Fruit fly (Drosophila melanogaster) whole organism, embryonic: ENCODE measurements around the gene nesd.

Experiments used
- CG10147 ChIP-seq: fragments of 200-800 bp; sonication (Bioruptor generic); optimal IDR thresholded peaks from 2 replicates; lab custom pipeline; 2019; ENCODE audit warnings: missing biosample characterization, mild to moderate bottlenecking, missing genetic modification characterization, moderate library complexity
- CG10462 ChIP-seq: fragments of 200-800 bp; sonication (Bioruptor generic); optimal IDR thresholded peaks from 2 replicates; lab custom pipeline; 2016; ENCODE audit warnings: missing biosample characterization, missing genetic modification characterization
- CG11456 ChIP-seq: fragments of 200-800 bp; sonication (Bioruptor generic); IDR thresholded peaks from 3 replicates; pipeline ENCODE4 v1.3.6; 2022; ENCODE audit warnings: missing biosample characterization, missing genetic modification characterization
- CG13894 ChIP-seq: fragments of 200-800 bp; sonication (Bioruptor generic); optimal IDR thresholded peaks from 3 replicates; lab custom pipeline; 2018; ENCODE audit warnings: missing biosample characterization, mild to moderate bottlenecking, missing genetic modification characterization, moderate library complexity
- CG15601 ChIP-seq: fragments of 200-800 bp; sonication (Bioruptor generic); optimal IDR thresholded peaks from 3 replicates; lab custom pipeline; 2019; ENCODE audit warnings: missing biosample characterization, mild to moderate bottlenecking, missing genetic modification characterization, moderate library complexity
- CG1647 ChIP-seq: fragments of 200-800 bp; sonication (Bioruptor generic); optimal IDR thresholded peaks from 3 replicates; lab custom pipeline; 2016; ENCODE audit warnings: missing biosample characterization, missing genetic modification characterization
- CG18011 ChIP-seq: fragments of 200-800 bp; sonication (Bioruptor generic); optimal IDR thresholded peaks from 2 replicates; lab custom pipeline; 2017; ENCODE audit warnings: missing biosample characterization, missing genetic modification characterization, mild to moderate bottlenecking, moderate library complexity, missing genotype
- CG2199 ChIP-seq: fragments of 200-800 bp; sonication (Bioruptor generic); IDR thresholded peaks from 3 replicates; pipeline ENCODE4 v1.3.6; 2022; ENCODE audit warnings: missing biosample characterization, missing genetic modification characterization
- CG3163 ChIP-seq: fragments of 200-800 bp; sonication (Bioruptor generic); optimal IDR thresholded peaks from 3 replicates; lab custom pipeline; 2016; ENCODE audit warnings: missing biosample characterization, missing genetic modification characterization
- CG33557 ChIP-seq: fragments of 200-800 bp; sonication (Bioruptor generic); optimal IDR thresholded peaks from 2 replicates; lab custom pipeline; 2019; ENCODE audit warnings: missing biosample characterization, mild to moderate bottlenecking, missing genetic modification characterization, moderate library complexity
- CG3407 ChIP-seq: fragments of 200-800 bp; sonication (Bioruptor generic); optimal IDR thresholded peaks from 2 replicates; lab custom pipeline; 2018; ENCODE audit warnings: missing biosample characterization, mild to moderate bottlenecking, missing genetic modification characterization
- CG34376 ChIP-seq: fragments of 200-800 bp; sonication (Bioruptor generic); optimal IDR thresholded peaks from 2 replicates; lab custom pipeline; 2018; ENCODE audit warnings: missing biosample characterization, mild to moderate bottlenecking, missing genetic modification characterization
- CG4617 ChIP-seq: fragments of 200-800 bp; sonication (Bioruptor generic); optimal IDR thresholded peaks from 3 replicates; lab custom pipeline; 2016; ENCODE audit warnings: missing biosample characterization, missing genetic modification characterization, borderline replicate concordance
- CG4820 ChIP-seq: fragments of 200-800 bp; sonication (Bioruptor generic); optimal IDR thresholded peaks from 3 replicates; lab custom pipeline; 2016; ENCODE audit warnings: missing biosample characterization, missing genetic modification characterization
- CG5953 ChIP-seq: fragments of 200-800 bp; sonication (Bioruptor generic); IDR thresholded peaks from 2 replicates; pipeline ENCODE4 v1.3.6; 2022; ENCODE audit warnings: missing biosample characterization, missing genetic modification characterization
- CG7786 ChIP-seq: fragments of 200-800 bp; sonication (Bioruptor generic); optimal IDR thresholded peaks from 2 replicates; lab custom pipeline; 2016; ENCODE audit warnings: missing biosample characterization, missing genetic modification characterization
- Dip3 ChIP-seq: fragments of 200-800 bp; sonication (Bioruptor generic); optimal IDR thresholded peaks from 3 replicates; lab custom pipeline; 2016; ENCODE audit warnings: missing biosample characterization, missing genetic modification characterization
- Hmr ChIP-seq: fragments of 200-800 bp; sonication (Bioruptor generic); optimal IDR thresholded peaks from 3 replicates; lab custom pipeline; 2017; ENCODE audit warnings: mild to moderate bottlenecking, missing biosample characterization, missing genetic modification reagents, missing genetic modification characterization
- Lhr ChIP-seq: fragments of 200-800 bp; sonication (Bioruptor generic); optimal IDR thresholded peaks from 3 replicates; lab custom pipeline; 2017; ENCODE audit warnings: mild to moderate bottlenecking, missing biosample characterization, missing genetic modification reagents, missing genetic modification characterization
- MTF-1 ChIP-seq: fragments of 200-800 bp; sonication (Bioruptor generic); optimal IDR thresholded peaks from 2 replicates; lab custom pipeline; 2018; ENCODE audit warnings: missing biosample characterization, mild to moderate bottlenecking, missing genetic modification characterization, borderline replicate concordance
- Med ChIP-seq: fragments of 200-800 bp; sonication (Bioruptor generic); peaks from one replicate; lab custom pipeline; 2016; ENCODE audit warnings: missing biosample characterization, missing genetic modification characterization, mild to moderate bottlenecking, inconsistent platforms, moderate library complexity
- Oli ChIP-seq: fragments of 200-800 bp; sonication (Bioruptor generic); optimal IDR thresholded peaks from 2 replicates; lab custom pipeline; 2018; ENCODE audit warnings: missing biosample characterization, mild to moderate bottlenecking, missing genetic modification characterization, moderate library complexity
- Opbp ChIP-seq: fragments of 200-800 bp; sonication (Bioruptor generic); IDR thresholded peaks from 3 replicates; pipeline ENCODE4 v1.3.6; 2022; ENCODE audit warnings: missing biosample characterization, missing genetic modification characterization; ENCODE audit not compliant: partially characterized antibody
- Pdp1 ChIP-seq, 2 experiments: fragments of 200-800 bp; sonication (Bioruptor generic); optimal IDR thresholded peaks; 3 replicates each; lab custom pipeline; 2016; ENCODE audit warnings: missing biosample characterization in 2 of 2, missing genetic modification characterization in 2 of 2, mild to moderate bottlenecking in 1 of 2, moderate library complexity in 1 of 2
- Xbp1 ChIP-seq: fragments of 200-800 bp; sonication (Bioruptor generic); optimal IDR thresholded peaks from 3 replicates; lab custom pipeline; 2016; ENCODE audit warnings: missing biosample characterization, mild to moderate bottlenecking, missing genetic modification characterization
- exex ChIP-seq: fragments of 200-800 bp; sonication (Bioruptor generic); optimal IDR thresholded peaks from 4 replicates; lab custom pipeline; 2018; ENCODE audit warnings: missing biosample characterization, mild to moderate bottlenecking, missing genetic modification characterization, moderate library complexity
- fd102C ChIP-seq: fragments of 200-800 bp; sonication (Bioruptor generic); optimal IDR thresholded peaks from 2 replicates; lab custom pipeline; 2018; ENCODE audit warnings: missing biosample characterization, mild to moderate bottlenecking, missing genetic modification characterization, moderate library complexity
- ftz-f1 ChIP-seq: fragments of 200-800 bp; sonication (Bioruptor generic); optimal IDR thresholded peaks from 2 replicates; lab custom pipeline; 2016; ENCODE audit warnings: missing biosample characterization, missing genetic modification characterization
- hb ChIP-seq: fragments of 200-800 bp; sonication (Bioruptor generic); IDR thresholded peaks from 3 replicates; pipeline ENCODE4 v1.3.6; 2022; ENCODE audit warnings: missing biosample characterization, missing genetic modification characterization; ENCODE audit not compliant: partially characterized antibody
- knrl ChIP-seq: fragments of 200-800 bp; sonication (Bioruptor generic); IDR thresholded peaks from 3 replicates; pipeline ENCODE4 v1.3.6; 2022; ENCODE audit warnings: missing biosample characterization, missing genetic modification characterization; ENCODE audit not compliant: partially characterized antibody
- lab ChIP-seq: fragments of 200-800 bp; sonication (Bioruptor generic); optimal IDR thresholded peaks from 3 replicates; lab custom pipeline; 2017; ENCODE audit warnings: missing biosample characterization, missing genetic modification characterization, mild to moderate bottlenecking, moderate library complexity, missing genetic modification reagents
- mirr ChIP-seq: fragments of 200-800 bp; sonication (Bioruptor generic); optimal IDR thresholded peaks from 3 replicates; lab custom pipeline; 2018; ENCODE audit warnings: missing biosample characterization, mild to moderate bottlenecking, missing genetic modification characterization
- pnt ChIP-seq: fragments of 200-800 bp; sonication (Bioruptor generic); optimal IDR thresholded peaks from 3 replicates; lab custom pipeline; 2016; ENCODE audit warnings: missing biosample characterization, missing genetic modification characterization
- ranshi ChIP-seq: fragments of 200-800 bp; sonication (Bioruptor generic); IDR thresholded peaks from 2 replicates; pipeline ENCODE4 v1.3.6; 2022; ENCODE audit warnings: missing biosample characterization, missing genetic modification characterization
- salm ChIP-seq: fragments of 200-800 bp; sonication (Bioruptor generic); optimal IDR thresholded peaks from 2 replicates; lab custom pipeline; 2018; ENCODE audit warnings: missing biosample characterization, mild to moderate bottlenecking, missing genetic modification characterization
- sc ChIP-seq, 3 experiments: fragments of >200 bp in 2 of 3; fragments of 200-800 bp in 1 of 3; sonication (Bioruptor generic) in 1 of 3; optimal IDR thresholded peaks; 2 replicates in 2 of 3; 3 replicates in 1 of 3; lab custom pipeline; 2017; ENCODE audit warnings: mild to moderate bottlenecking in 1 of 3, missing biosample characterization in 1 of 3, missing genetic modification characterization in 1 of 3, missing genetic modification reagents in 1 of 3
- so ChIP-seq: fragments of 200-800 bp; sonication (Bioruptor generic); IDR thresholded peaks from 3 replicates; pipeline ENCODE4 v1.3.6; 2022; ENCODE audit warnings: missing biosample characterization, missing genetic modification characterization
- sr ChIP-seq: fragments of 200-800 bp; sonication (Bioruptor generic); IDR thresholded peaks from 3 replicates; pipeline ENCODE4 v1.3.6; 2022; ENCODE audit warnings: missing biosample characterization, missing genetic modification characterization
- stc ChIP-seq: fragments of 200-800 bp; sonication (Bioruptor generic); IDR thresholded peaks from 2 replicates; pipeline ENCODE4 v1.3.6; 2022; ENCODE audit warnings: missing biosample characterization, missing genetic modification characterization
- stwl ChIP-seq: fragments of 200-800 bp; sonication (Bioruptor generic); optimal IDR thresholded peaks from 3 replicates; lab custom pipeline; 2018; ENCODE audit warnings: missing biosample characterization, mild to moderate bottlenecking, missing genetic modification characterization, moderate library complexity
- sug ChIP-seq: fragments of 200-800 bp; optimal IDR thresholded peaks from 2 replicates; lab custom pipeline; 2019; ENCODE audit warnings: missing biosample characterization, mild to moderate bottlenecking, missing genetic modification characterization, moderate library complexity
- tna ChIP-seq: fragments of 200-800 bp; sonication (Bioruptor generic); IDR thresholded peaks from 2 replicates; pipeline ENCODE4 v1.3.6; 2022; ENCODE audit warnings: missing biosample characterization, missing genetic modification characterization; ENCODE audit not compliant: partially characterized antibody
- toy ChIP-seq: fragments of 200-800 bp; sonication (Bioruptor generic); IDR thresholded peaks from 2 replicates; pipeline ENCODE4 v1.3.6; 2022; ENCODE audit warnings: missing biosample characterization, missing genetic modification characterization
- ttk ChIP-seq: fragments of 200-800 bp; sonication (Bioruptor generic); IDR thresholded peaks from 2 replicates; pipeline ENCODE4 v2.1.2; 2022; ENCODE audit warnings: missing biosample characterization, missing genetic modification characterization
- vfl ChIP-seq: fragments of 200-800 bp; sonication (Bioruptor generic); optimal IDR thresholded peaks from 2 replicates; lab custom pipeline; 2016; ENCODE audit warnings: missing biosample characterization, missing genetic modification characterization

The nesd gene

DNA sequence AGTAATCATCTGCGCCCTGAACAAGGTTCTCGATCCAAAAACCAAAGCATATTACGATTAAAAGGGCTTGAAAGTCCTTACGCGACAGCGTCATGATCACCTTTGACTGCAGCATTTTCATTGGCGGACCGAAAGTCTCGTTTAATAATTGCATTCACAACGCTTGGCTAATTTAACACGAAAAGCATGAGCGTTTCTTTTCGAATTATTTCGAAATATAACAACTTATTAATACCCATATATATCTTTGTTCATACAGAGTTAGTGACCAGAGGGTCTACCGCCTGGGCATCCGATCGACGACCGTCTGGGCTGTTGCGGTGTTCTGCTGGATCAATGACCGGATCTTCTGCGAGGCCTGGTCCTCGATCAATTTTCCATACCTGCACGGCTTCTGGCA, 21.7 kb upstream of the nesd start, which contains the start of gene CG10730:
Gene CG10730 (minus strand): TSS at position 101 of the 400 bp plus-strand sequence.
- TF ChIP-seq ranshi (GFP tag; lab: Robert Waterston, UW) (no peak), CG10462 (GFP tag; lab: Kevin White, UChicago) (no peak), Med (GFP tag; lab: Kevin White, UChicago) (peak; percentile 18)

DNA sequence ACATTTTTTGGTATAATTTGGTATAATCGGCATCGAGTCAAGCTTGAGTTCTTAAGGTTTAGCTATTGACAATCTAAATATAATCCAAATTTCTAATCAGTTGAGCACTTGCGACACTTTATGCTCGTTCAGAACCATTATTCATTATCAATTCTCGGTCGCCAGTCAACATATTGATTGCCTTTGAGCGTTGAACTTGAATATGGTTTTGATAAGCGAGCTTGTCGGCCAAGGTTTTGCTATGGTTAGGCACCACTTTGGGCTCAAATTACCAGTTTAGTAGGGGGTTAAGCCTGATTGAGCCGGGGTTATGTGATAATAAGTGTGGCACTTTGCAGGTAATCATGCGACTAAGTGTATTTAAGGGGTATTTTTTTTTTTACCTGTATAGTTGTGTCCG, 19.4 kb upstream of the nesd start:
- TF ChIP-seq exex = peak; percentile 53
- TF ChIP-seq mirr (GFP tag; lab: Kevin White, UChicago) = peak; percentile 75
- TF ChIP-seq sug (tag; lab: Kevin White, UChicago) = peak; percentile 59
- TF ChIP-seq Pdp1 (GFP tag; optimal IDR thresholded peaks at IDR 0.05; lab: Kevin White, UChicago) = peak in 1 of 2 experiments; percentile 3
- no peak for TF ChIP-seq Dip3
- TF ChIP-seq CG34376 = peak; percentile 62
- TF ChIP-seq pnt = no peak
- peak; percentile 42 for TF ChIP-seq ftz-f1 (GFP tag; lab: Kevin White, UChicago)
- TF ChIP-seq CG2199 = 0 out of 3 replicates have a peak, but pooled peaks have one; percentile 8

DNA sequence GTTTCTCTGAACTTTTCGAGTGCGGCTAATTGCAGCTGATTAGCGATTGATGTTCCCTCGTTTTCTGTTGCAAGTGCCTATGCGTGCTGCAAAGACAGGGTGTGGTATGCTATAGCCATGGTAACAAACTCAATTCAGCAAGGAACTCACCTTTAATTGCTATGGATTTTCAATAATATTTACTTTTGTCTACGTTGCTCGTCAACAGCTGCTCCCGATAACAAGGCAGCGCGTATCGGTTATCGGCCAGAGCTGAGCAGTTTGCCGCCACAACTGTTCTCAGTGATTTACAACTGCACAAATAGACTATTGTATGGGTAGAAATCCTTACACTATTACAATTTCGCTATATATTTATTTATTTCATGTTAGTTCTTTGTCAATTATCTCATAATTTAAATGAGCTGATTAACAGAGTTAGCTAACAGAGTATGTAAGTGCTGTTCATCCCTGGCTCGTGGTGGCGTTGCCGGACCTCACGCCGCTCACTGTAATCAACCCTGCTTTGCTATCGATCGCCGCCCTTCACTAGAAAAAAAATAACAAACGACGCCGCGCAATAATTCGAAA, 18.5 kb upstream of the nesd start, which contains the start of the genes pr and neb:
Gene pr (minus strand): TSS at position 225 of the 570 bp plus-strand sequence.
Gene neb (plus strand): TSS at position 524 of the 570 bp plus-strand sequence.
- TF ChIP-seq CG4820 (GFP tag; lab: Kevin White, UChicago) = peak; percentile 56
- TF ChIP-seq sc (optimal IDR thresholded peaks at IDR 0.05; lab: Kevin White, UChicago) = no peak
- TF ChIP-seq sc (GFP tag; optimal IDR thresholded peaks at IDR 0.05; lab: Kevin White, UChicago) = peak; percentile 27
- peak; percentile 77 for TF ChIP-seq Hmr (GFP tag; lab: Kevin White, UChicago)
- TF ChIP-seq toy (GFP tag; lab: Robert Waterston, UW) = no peak
- TF ChIP-seq CG15601 (tag; lab: Kevin White, UChicago) = peak; percentile 66
- peak; percentile 75 for TF ChIP-seq ranshi (GFP tag; lab: Robert Waterston, UW)
- TF ChIP-seq CG3163 (GFP tag; lab: Kevin White, UChicago) = no peak
- TF ChIP-seq knrl = peak; percentile 61
- TF ChIP-seq Oli (tag; lab: Kevin White, UChicago) = peak; percentile 40
- TF ChIP-seq ttk = peak; percentile 57; the same call in 1 of the 2 replicates
- TF ChIP-seq Opbp (GFP tag; lab: Robert Waterston, UW) = peak; percentile 54; the same call in 2 of the 3 replicates
- TF ChIP-seq CG10147 = peak; percentile 56
- no peak for TF ChIP-seq vfl (GFP tag; lab: Kevin White, UChicago)
- TF ChIP-seq so (GFP tag; lab: Robert Waterston, UW) = peak; percentile 48; the same call in 1 of the 3 replicates
- peak; percentile 46 for TF ChIP-seq CG33557 (GFP tag; lab: Kevin White, UChicago)
- no peak for TF ChIP-seq hb (GFP tag; lab: Robert Waterston, UW)
- peak; percentile 57 for TF ChIP-seq Xbp1
- peak; percentile 18 for TF ChIP-seq CG1647 (GFP tag; lab: Kevin White, UChicago)
- 0 out of 3 replicates have a peak, but pooled peaks have one; percentile 58 for TF ChIP-seq CG11456 (GFP tag; lab: Robert Waterston, UW)
- peak; percentile 40 for TF ChIP-seq CG18011 (GFP tag; lab: Kevin White, UChicago)
- no peak for TF ChIP-seq sr (GFP tag; lab: Robert Waterston, UW)
- TF ChIP-seq Lhr = peak; percentile 73
- TF ChIP-seq CG7786 (GFP tag; lab: Kevin White, UChicago) = no peak
- no peak for TF ChIP-seq CG13894
- peak; percentile 58; the same call in 1 of the 2 replicates for TF ChIP-seq CG5953
- no peak for TF ChIP-seq fd102C (GFP tag; lab: Kevin White, UChicago)
- peak; percentile 52 for TF ChIP-seq stwl
- peak; percentile 15 for TF ChIP-seq CG3407 (GFP tag; lab: Kevin White, UChicago)
- TF ChIP-seq tna (GFP tag; lab: Robert Waterston, UW) = no peak
- TF ChIP-seq MTF-1 = no peak
- TF ChIP-seq salm (tag; lab: Kevin White, UChicago) = no peak
- peak; percentile 25 for TF ChIP-seq CG4617
- no peak for TF ChIP-seq stc (GFP tag; lab: Robert Waterston, UW)
- peak; percentile 25 for TF ChIP-seq lab (GFP tag; lab: Kevin White, UChicago)
